Worm (Caenorhabditis elegans): ENCODE measurements around the gene F02C9.2.
"Not testable (repeated sequence)": the region's sequence is repeated elsewhere in the genome, so short reads cannot be mapped to it uniquely, and the experiment has no call there.

Gene F02C9.2

ce11 chrV:3102049-3102448 is 31.5 kb upstream of the F02C9.2 start, which contains the start of gene Y73C8C.4:
Y73C8C.4 (minus strand) TSS chrV:3102149.
- TF ChIP-seq eor-1, ztf-11, fkh-2 (tag; optimal IDR thresholded peaks at IDR 0.05): not testable (repeated sequence)

DNA sequence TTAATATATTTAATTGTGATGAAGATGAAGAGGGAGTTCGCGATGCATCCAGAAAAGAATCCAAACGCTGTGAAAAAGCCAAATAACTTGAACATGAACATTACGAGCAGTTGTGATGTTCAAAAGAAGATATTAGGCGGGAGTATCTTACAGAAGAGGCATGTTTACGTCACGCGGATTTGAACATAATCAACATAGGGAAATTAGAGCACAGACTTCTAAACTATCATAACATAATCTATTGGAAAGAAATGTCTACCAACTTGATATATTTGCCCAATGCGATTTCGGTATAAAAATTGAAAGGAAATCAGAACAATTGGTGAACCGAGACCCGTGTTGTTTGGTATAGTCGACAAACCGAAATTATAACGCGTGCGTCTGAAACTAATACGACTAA is 29.4 kb upstream of the F02C9.2 start, which contains the start of gene str-66:
str-66 (minus strand) TSS at position 101 of the 400 bp plus-strand sequence.
- no peak for TF ChIP-seq fkh-10 (GFP tag; optimal IDR thresholded peaks at IDR 0.05)
- no peak for TF ChIP-seq ama-1 (optimal IDR thresholded peaks at IDR 0.05)
- no peak for TF ChIP-seq daf-12 (tag; optimal IDR thresholded peaks at IDR 0.05)
- no peak for TF ChIP-seq elt-1 (tag; optimal IDR thresholded peaks at IDR 0.05)
- TF ChIP-seq zag-1 (tag; optimal IDR thresholded peaks at IDR 0.05): no peak
- no peak for TF ChIP-seq mml-1 (tag; optimal IDR thresholded peaks at IDR 0.05)
- TF ChIP-seq fos-1 (tag; optimal IDR thresholded peaks at IDR 0.05): no peak
- no peak for TF ChIP-seq ceh-28 (tag; optimal IDR thresholded peaks at IDR 0.05)
- no peak for TF ChIP-seq pha-4 (tag; optimal IDR thresholded peaks at IDR 0.05)
- TF ChIP-seq egl-5 (tag; optimal IDR thresholded peaks at IDR 0.05): no peak
- no peak for TF ChIP-seq tbx-2 (tag; optimal IDR thresholded peaks at IDR 0.05)
- no peak for TF ChIP-seq jun-1 (tag; optimal IDR thresholded peaks at IDR 0.05)
- no peak for TF ChIP-seq snpc-4 (tag; optimal IDR thresholded peaks at IDR 0.05)
- no peak for TF ChIP-seq elt-3 (tag; optimal IDR thresholded peaks at IDR 0.05)
- no peak for TF ChIP-seq lin-39 (tag; optimal IDR thresholded peaks at IDR 0.05)
- TF ChIP-seq nfya-1 (tag; optimal IDR thresholded peaks at IDR 0.05; ENCODE audit: insufficient read depth): no peak
- no peak for TF ChIP-seq nhr-12 (tag; optimal IDR thresholded peaks at IDR 0.05)
- no peak for TF ChIP-seq unc-62 (GFP tag; optimal IDR thresholded peaks at IDR 0.05)

DNA sequence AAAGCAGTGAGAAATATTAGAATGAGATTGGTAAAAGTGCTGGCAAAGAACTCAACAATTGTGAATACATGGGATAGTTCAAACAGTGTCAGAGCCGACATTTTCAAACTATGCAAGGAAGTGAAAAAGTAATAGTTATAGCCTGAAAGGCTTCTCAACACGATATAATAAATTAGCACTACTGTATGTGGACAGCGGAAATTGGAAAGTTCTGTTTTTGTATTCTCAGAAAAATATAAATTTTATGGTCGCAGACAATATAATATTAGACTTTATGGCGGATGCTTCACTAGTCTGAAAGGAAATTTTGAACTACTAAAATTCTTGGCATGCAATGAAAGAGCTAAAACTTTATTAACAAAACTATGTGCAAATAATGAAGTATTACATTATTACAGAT is 27.7 kb upstream of the F02C9.2 start, which contains the start of gene str-69:
str-69 (minus strand) TSS at position 101 of the 400 bp plus-strand sequence.
- TF ChIP-seq lsy-12 (tag; optimal IDR thresholded peaks at IDR 0.05) (no peak), nhr-76 (tag; optimal IDR thresholded peaks at IDR 0.05) (no peak), nhr-67 (tag; optimal IDR thresholded peaks at IDR 0.05) (no peak), pqm-1 (tag; optimal IDR thresholded peaks at IDR 0.05) (no peak), ztf-4 (tag; optimal IDR thresholded peaks at IDR 0.05) (no peak), ama-1 (optimal IDR thresholded peaks at IDR 0.05) (no peak), ceh-82 (tag; optimal IDR thresholded peaks at IDR 0.05) (no peak), nhr-11 (tag; optimal IDR thresholded peaks at IDR 0.05) (no peak), skn-1 (tag; optimal IDR thresholded peaks at IDR 0.05) (no peak), hmg-11 (tag; optimal IDR thresholded peaks at IDR 0.05) (no peak), nhr-43 (tag; optimal IDR thresholded peaks at IDR 0.05; ENCODE audit: poor library complexity, severe bottlenecking) (no peak), snpc-4 (tag; optimal IDR thresholded peaks at IDR 0.05) (no peak), ceh-9 (tag; optimal IDR thresholded peaks at IDR 0.05) (no peak), eor-1 (tag; optimal IDR thresholded peaks at IDR 0.05) (no peak)

DNA sequence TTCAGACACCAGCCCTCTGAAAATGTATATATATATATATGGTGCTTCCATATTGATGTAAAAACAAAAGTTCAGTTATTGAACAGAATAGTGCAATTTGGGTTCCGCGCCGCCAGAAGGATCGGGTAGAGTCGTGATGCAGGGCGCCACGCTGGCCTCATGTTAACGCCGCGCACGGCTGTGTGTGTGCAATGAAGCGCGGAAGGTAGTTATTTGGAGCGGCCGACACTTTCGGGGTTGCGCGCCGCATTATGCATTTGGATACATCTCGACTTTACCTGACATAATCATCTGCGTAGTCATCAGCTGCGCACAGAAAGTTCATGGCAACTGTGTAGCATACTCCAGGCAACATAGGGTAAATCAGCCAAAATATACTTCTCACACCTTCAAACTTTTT is 26.7 kb upstream of the F02C9.2 start:
- TF ChIP-seq mml-1 (tag; optimal IDR thresholded peaks at IDR 0.05) (no peak), mdl-1 (tag; optimal IDR thresholded peaks at IDR 0.05) (no peak), lin-15B (tag; optimal IDR thresholded peaks at IDR 0.05) (no peak), aly-2 (tag; optimal IDR thresholded peaks at IDR 0.05) (no peak), lin-39 (tag; optimal IDR thresholded peaks at IDR 0.05) (no peak), nhr-28 (tag; optimal IDR thresholded peaks at IDR 0.05) (no peak), hmg-11 (tag; optimal IDR thresholded peaks at IDR 0.05) (no peak), ceh-9 (tag; optimal IDR thresholded peaks at IDR 0.05) (no peak), ZK546.5 (tag; optimal IDR thresholded peaks at IDR 0.05) (no peak), nhr-237 (tag; optimal IDR thresholded peaks at IDR 0.05) (no peak), pqm-1 (tag; optimal IDR thresholded peaks at IDR 0.05) (no peak), egl-27 (tag; optimal IDR thresholded peaks at IDR 0.05) (no peak), ama-1 (optimal IDR thresholded peaks at IDR 0.05) (no peak), ceh-28 (tag; optimal IDR thresholded peaks at IDR 0.05) (no peak), nhr-12 (tag; optimal IDR thresholded peaks at IDR 0.05) (no peak), tbx-2 (tag; optimal IDR thresholded peaks at IDR 0.05) (no peak), nhr-67 (tag; optimal IDR thresholded peaks at IDR 0.05) (no peak)

All from whole organism, L3 larva.